Worm (Caenorhabditis elegans) whole organism, young adult: Measurements from ENCODE around the gene rbm-25.

ENCODE experiments used
- B0336.3 ChIP-seq: fragments of 200-800 bp; sonication (Bioruptor generic); IDR thresholded peaks from 2 replicates; pipeline ENCODE4 v1.3.6; 2022; ENCODE audit warnings: missing genetic modification characterization, missing compliant biosample characterization
- F52B5.7 ChIP-seq: sonication (generic microtip); optimal IDR thresholded peaks from 2 replicates; lab custom pipeline; 2016; ENCODE audit warnings: mild to moderate bottlenecking, missing genetic modification characterization, missing compliant biosample characterization
- K11D2.4 ChIP-seq: fragments of 200-800 bp; sonication (Bioruptor generic); IDR thresholded peaks from 2 replicates; pipeline ENCODE4 v1.3.6; 2022; ENCODE audit warnings: missing genetic modification reagents, missing genetic modification characterization, missing compliant biosample characterization
- T07F8.4 ChIP-seq: sonication (generic microtip); optimal IDR thresholded peaks from 2 replicates; lab custom pipeline; 2016; ENCODE audit warnings: mild to moderate bottlenecking, missing genetic modification characterization, moderate library complexity, missing compliant biosample characterization
- Y53G8AR.9 ChIP-seq: fragments of 200-800 bp; sonication (Bioruptor generic); conservative IDR thresholded peaks from 2 replicates; pipeline ENCODE4 v1.3.6; 2022; ENCODE audit warnings: missing genetic modification reagents, missing genetic modification characterization, missing compliant biosample characterization
- Y67H2A.10 ChIP-seq: fragments of 200-800 bp; sonication (Bioruptor generic); conservative IDR thresholded peaks from 2 replicates; pipeline ENCODE4 v1.3.6; 2022; ENCODE audit warnings: missing genetic modification reagents, missing genetic modification characterization, missing compliant biosample characterization
- akir-1 ChIP-seq: fragments of 200-800 bp; sonication (Bioruptor generic); optimal IDR thresholded peaks from 2 replicates; lab custom pipeline; 2018; ENCODE audit warnings: mild to moderate bottlenecking, missing genetic modification characterization, moderate library complexity, missing compliant biosample characterization
- ama-1 ChIP-seq, 3 experiments: fragments of 150-350 bp in 1 of 3; sonication (generic microtip) in 2 of 3; optimal IDR thresholded peaks; 2 replicates each; lab custom pipeline; 2014 to 2018; ENCODE audit warnings: missing biosample characterization in 2 of 3, missing genetic modification characterization in 2 of 3, missing genetic modification reagents in 2 of 3
- attf-3 ChIP-seq: fragments of 200-800 bp; sonication (Bioruptor generic); conservative IDR thresholded peaks from 2 replicates; pipeline ENCODE4 v1.3.6; 2022; ENCODE audit warnings: missing genetic modification reagents, missing genetic modification characterization, missing compliant biosample characterization
- attf-6 ChIP-seq: fragments of 200-800 bp; sonication (Bioruptor generic); IDR thresholded peaks from 2 replicates; pipeline ENCODE4 v1.3.6; 2022; ENCODE audit warnings: missing genetic modification reagents, missing genetic modification characterization, missing compliant biosample characterization
- ceh-27 ChIP-seq: fragments of 200-800 bp; sonication (Bioruptor generic); optimal IDR thresholded peaks from 2 replicates; lab custom pipeline; 2018; ENCODE audit warnings: mild to moderate bottlenecking, missing genetic modification characterization, moderate library complexity, missing compliant biosample characterization
- chd-7 ChIP-seq: sonication (generic microtip); optimal IDR thresholded peaks from 2 replicates; lab custom pipeline; 2016; ENCODE audit warnings: mild to moderate bottlenecking, missing genetic modification characterization, moderate library complexity, missing compliant biosample characterization
- die-1 ChIP-seq: sonication (generic microtip); optimal IDR thresholded peaks from 2 replicates; lab custom pipeline; 2016; ENCODE audit warnings: missing genotype, mild to moderate bottlenecking, missing genetic modification characterization, missing compliant biosample characterization
- dox-1 ChIP-seq: fragments of 200-800 bp; sonication (Bioruptor generic); IDR thresholded peaks from 2 replicates; pipeline ENCODE4 v1.3.6; 2022; ENCODE audit warnings: missing genetic modification reagents, missing genetic modification characterization, missing compliant biosample characterization
- fkh-3 ChIP-seq: sonication (generic microtip); optimal IDR thresholded peaks from 2 replicates; lab custom pipeline; 2016; ENCODE audit warnings: mild to moderate bottlenecking, missing genetic modification characterization, missing compliant biosample characterization
- gei-17 ChIP-seq: fragments of 200-800 bp; sonication (Bioruptor generic); optimal IDR thresholded peaks from 2 replicates; lab custom pipeline; 2018; ENCODE audit warnings: mild to moderate bottlenecking, missing genetic modification characterization, missing compliant biosample characterization
- hlh-12 ChIP-seq: sonication (generic microtip); optimal IDR thresholded peaks from 2 replicates; lab custom pipeline; 2016; ENCODE audit warnings: missing genetic modification characterization, missing compliant biosample characterization
- hmg-20 ChIP-seq: fragments of 200-800 bp; sonication (Bioruptor generic); IDR thresholded peaks from 2 replicates; pipeline ENCODE4 v1.3.6; 2022; ENCODE audit warnings: missing genetic modification reagents, missing genetic modification characterization, missing compliant biosample characterization
- let-526 ChIP-seq: fragments of 200-800 bp; sonication (Bioruptor generic); IDR thresholded peaks from 2 replicates; pipeline ENCODE4 v1.3.6; 2022; ENCODE audit warnings: missing genetic modification reagents, missing genetic modification characterization, missing compliant biosample characterization
- let-607 ChIP-seq, 2 experiments: fragments of 200-800 bp in 1 of 2; sonication (Bioruptor generic) in 1 of 2; sonication (generic microtip) in 1 of 2; optimal IDR thresholded peaks; 2 replicates each; lab custom pipeline; 2016 to 2018; ENCODE audit warnings: mild to moderate bottlenecking in 2 of 2, missing compliant biosample characterization in 2 of 2, missing genetic modification characterization in 2 of 2, moderate library complexity in 2 of 2, missing genotype in 1 of 2
- lin-26 ChIP-seq: fragments of 200-800 bp; sonication (Bioruptor generic); IDR thresholded peaks from 2 replicates; pipeline ENCODE4 v1.3.6; 2022; ENCODE audit warnings: missing genetic modification reagents, missing genetic modification characterization, missing compliant biosample characterization
- lsl-1 ChIP-seq: fragments of 200-800 bp; sonication (Bioruptor generic); optimal IDR thresholded peaks from 2 replicates; lab custom pipeline; 2018; ENCODE audit warnings: mild to moderate bottlenecking, missing genetic modification characterization, moderate library complexity, missing compliant biosample characterization
- lsy-27 ChIP-seq: sonication (generic microtip); optimal IDR thresholded peaks from 2 replicates; lab custom pipeline; 2017; ENCODE audit warnings: missing genetic modification characterization, mild to moderate bottlenecking, missing compliant biosample characterization, antibody characterized with exemption, missing genotype, borderline replicate concordance; ENCODE audit not compliant: insufficient read depth
- mxl-1 ChIP-seq: sonication (generic microtip); optimal IDR thresholded peaks from 2 replicates; lab custom pipeline; 2016; ENCODE audit warnings: missing genetic modification characterization, missing compliant biosample characterization
- pbrm-1 ChIP-seq: fragments of 200-800 bp; sonication (Bioruptor generic); IDR thresholded peaks from 2 replicates; pipeline ENCODE4 v1.3.6; 2022; ENCODE audit warnings: missing genetic modification reagents, missing genetic modification characterization, missing compliant biosample characterization
- sea-2 ChIP-seq: fragments of 200-800 bp; sonication (Bioruptor generic); IDR thresholded peaks from 2 replicates; pipeline ENCODE4 v1.3.6; 2022; ENCODE audit warnings: missing genetic modification characterization, missing compliant biosample characterization
- snpc-1.1 ChIP-seq: sonication (generic microtip); optimal IDR thresholded peaks from 2 replicates; lab custom pipeline; 2017; ENCODE audit warnings: missing genetic modification characterization, mild to moderate bottlenecking, missing compliant biosample characterization, antibody characterized with exemption, moderate library complexity, missing genotype, missing genetic modification reagents; ENCODE audit not compliant: insufficient read depth
- snpc-3.4 ChIP-seq: sonication (generic microtip); optimal IDR thresholded peaks from 2 replicates; lab custom pipeline; 2017; ENCODE audit warnings: missing genetic modification characterization, mild to moderate bottlenecking, missing compliant biosample characterization, antibody characterized with exemption, moderate library complexity, missing genotype, missing genetic modification reagents
- tbp1 ChIP-seq: fragments of 200-800 bp; sonication (Bioruptor generic); optimal IDR thresholded peaks from 2 replicates; lab custom pipeline; 2018; ENCODE audit warnings: mild to moderate bottlenecking, missing genetic modification characterization, missing compliant biosample characterization
- tbx-9 ChIP-seq: sonication (generic microtip); optimal IDR thresholded peaks from 2 replicates; lab custom pipeline; 2016; ENCODE audit warnings: borderline replicate concordance, missing genetic modification characterization, inconsistent platforms, missing compliant biosample characterization
- unc-130 ChIP-seq: sonication (generic microtip); optimal IDR thresholded peaks from 2 replicates; lab custom pipeline; 2016; ENCODE audit warnings: missing genetic modification reagents, missing genetic modification characterization, missing compliant biosample characterization
- zim-3 ChIP-seq: sonication (generic microtip); optimal IDR thresholded peaks from 2 replicates; lab custom pipeline; 2017; ENCODE audit warnings: mild to moderate bottlenecking, missing genetic modification characterization, moderate library complexity, missing compliant biosample characterization
- ztf-18 ChIP-seq: sonication (generic microtip); optimal IDR thresholded peaks from 2 replicates; lab custom pipeline; 2016; ENCODE audit warnings: missing genotype, mild to moderate bottlenecking, missing genetic modification characterization, missing compliant biosample characterization
- ztf-25 ChIP-seq: fragments of 200-800 bp; sonication (Bioruptor generic); IDR thresholded peaks from 2 replicates; pipeline ENCODE4 v1.3.6; 2022; ENCODE audit warnings: missing genetic modification reagents, missing genetic modification characterization, missing compliant biosample characterization
- ztf-26 ChIP-seq: sonication (generic microtip); optimal IDR thresholded peaks from 2 replicates; lab custom pipeline; 2017; ENCODE audit warnings: missing genetic modification characterization, missing compliant biosample characterization

rbm-25 gene

DNA sequence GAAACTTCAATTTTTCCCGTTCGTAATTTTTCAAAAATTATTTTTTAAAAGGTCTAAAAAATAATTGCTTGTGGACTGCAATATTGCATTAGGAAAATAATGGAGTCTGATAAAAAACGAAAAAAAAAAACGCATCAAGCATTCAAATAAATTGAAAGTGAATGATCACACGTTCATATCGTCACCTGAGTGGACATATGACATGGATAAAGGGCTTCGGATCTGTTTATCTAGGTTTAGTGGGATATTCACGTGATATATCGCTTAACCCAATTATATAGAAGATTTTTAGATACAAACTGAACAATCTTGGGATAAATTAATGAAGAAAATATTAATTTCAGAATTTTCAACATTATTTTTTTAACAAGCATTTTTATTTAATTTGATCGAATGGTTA is 52.7 kb downstream of the rbm-25 start:
- no peak for TF ChIP-seq fkh-3 (tag; lab: Kevin White, UChicago)
- TF ChIP-seq die-1 (tag; lab: Kevin White, UChicago), result no peak
- TF ChIP-seq hmg-20 (GFP tag; lab: Robert Waterston, UW), result no peak
- TF ChIP-seq gei-17 (GFP tag; lab: Kevin White, UChicago), result no peak
- TF ChIP-seq hlh-12 (tag; lab: Kevin White, UChicago), result no peak
- no peak for TF ChIP-seq sea-2 (GFP tag; lab: Robert Waterston, UW)
- TF ChIP-seq snpc-3.4, result no peak
- no peak for TF ChIP-seq attf-3 (GFP tag; lab: Robert Waterston, UW)
- TF ChIP-seq pbrm-1 (GFP tag; lab: Robert Waterston, UW), result no peak
- no peak for TF ChIP-seq ztf-18 (tag; lab: Kevin White, UChicago)
- TF ChIP-seq ceh-27 (GFP tag; lab: Kevin White, UChicago), result no peak
- TF ChIP-seq tbx-9, result no peak
- TF ChIP-seq Y67H2A.10, result no peak
- TF ChIP-seq akir-1 (GFP tag; lab: Kevin White, UChicago), result no peak
- no peak for TF ChIP-seq mxl-1 (tag; lab: Kevin White, UChicago)
- TF ChIP-seq attf-6, result no peak
- TF ChIP-seq lsy-27 (tag; lab: Kevin White, UChicago), result no peak
- TF ChIP-seq unc-130 (GFP tag; lab: Kevin White, UChicago), result no peak

DNA sequence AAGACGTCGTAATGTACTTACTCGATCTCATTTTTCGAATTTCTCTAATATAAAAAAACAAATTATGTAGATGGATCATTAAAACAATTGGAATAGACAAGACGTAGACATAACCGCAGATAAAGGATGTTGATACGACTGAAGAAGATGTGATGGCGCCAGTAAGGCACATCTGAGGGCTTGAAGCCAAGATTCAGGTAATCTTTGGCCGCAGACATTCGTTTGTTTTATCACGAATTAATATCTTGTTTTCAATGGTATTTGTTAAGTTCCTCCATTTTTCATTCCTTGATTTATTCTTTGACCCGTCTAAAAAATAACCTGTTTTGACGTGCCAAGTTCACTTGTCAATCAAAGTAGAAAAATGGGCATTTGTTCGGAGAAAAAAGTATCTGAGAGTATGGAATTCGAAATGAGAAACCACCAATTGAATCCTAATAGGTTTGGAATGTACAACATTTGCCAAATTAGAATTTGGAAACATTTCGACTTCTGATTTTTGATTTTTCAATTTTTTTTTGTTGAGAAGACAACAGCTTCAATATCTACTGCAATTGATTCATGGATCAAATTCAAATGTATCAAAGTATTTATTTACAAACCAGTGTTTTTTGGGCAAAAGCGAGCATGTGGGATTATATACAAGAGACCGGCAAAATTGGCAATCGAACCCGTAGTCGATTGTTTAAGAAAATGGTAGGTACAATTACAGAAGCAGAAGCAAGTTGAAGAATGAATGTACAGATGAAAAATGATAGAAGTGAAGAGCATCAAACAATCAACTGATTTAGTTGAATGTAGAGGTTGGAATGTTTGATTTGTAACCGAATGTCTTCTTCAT is 53.8 kb downstream of the rbm-25 start:
- TF ChIP-seq lin-26 (GFP tag; lab: Robert Waterston, UW) (peak; percentile 59; the same call in 1 of the 2 replicates), lsl-1 (GFP tag; lab: Kevin White, UChicago) (no peak), ztf-26 (tag; lab: Kevin White, UChicago) (peak; percentile 13), T07F8.4 (tag; lab: Kevin White, UChicago) (no peak), chd-7 (no peak), snpc-1.1 (no peak), F52B5.7 (tag; lab: Kevin White, UChicago) (no peak), Y53G8AR.9 (0 out of 2 replicates have a peak, but pooled peaks have one; percentile 26), let-607 (tag; optimal IDR thresholded peaks at IDR 0.05; lab: Kevin White, UChicago) (no peak), let-526 (GFP tag; lab: Robert Waterston, UW) (peak; percentile 39; the same call in 1 of the 2 replicates), B0336.3 (peak; percentile 23; the same call in 1 of the 2 replicates), dox-1 (peak; percentile 17; the same call in 1 of the 2 replicates), zim-3 (tag; lab: Kevin White, UChicago) (no peak), ama-1 (optimal IDR thresholded peaks at IDR 0.05; lab: Kevin White, UChicago) (peak; percentile 87), ama-1 (GFP tag; optimal IDR thresholded peaks at IDR 0.05; lab: Kevin White, UChicago) (no peak), ztf-25 (GFP tag; lab: Robert Waterston, UW) (no peak), tbp1 (peak; percentile 20), K11D2.4 (peak; percentile 65)
